Fruit fly (Drosophila melanogaster) whole organism, wandering third instar larva: ENCODE data around the gene kkv.

Experiments
- Abd-B ChIP-seq: fragments of >200 bp; optimal IDR thresholded peaks from 2 replicates; lab custom pipeline; 2017; ENCODE audit warnings: missing biosample characterization, missing genetic modification characterization
- CG32264 ChIP-seq: fragments of 200-800 bp; sonication (Bioruptor generic); optimal IDR thresholded peaks from 2 replicates; lab custom pipeline; 2016; ENCODE audit warnings: missing biosample characterization, missing genetic modification characterization
- CG9705 ChIP-seq: fragments of 200-800 bp; sonication (Bioruptor generic); optimal IDR thresholded peaks from 2 replicates; lab custom pipeline; 2018; ENCODE audit warnings: missing biosample characterization, mild to moderate bottlenecking, missing genetic modification characterization
- CrebA ChIP-seq: fragments of 200-800 bp; sonication (Bioruptor generic); optimal IDR thresholded peaks from 2 replicates; lab custom pipeline; 2016; ENCODE audit warnings: missing biosample characterization, mild to moderate bottlenecking, missing genetic modification characterization, borderline replicate concordance
- Dfd ChIP-seq: fragments of >200 bp; optimal IDR thresholded peaks from 2 replicates; lab custom pipeline; 2017; ENCODE audit warnings: missing biosample characterization, missing genetic modification characterization
- Dif ChIP-seq: fragments of 200-275, 200-300 bp; sonication (Bioruptor generic); optimal IDR thresholded peaks from 2 replicates; lab custom pipeline; 2018; ENCODE audit warnings: missing biosample characterization, missing genetic modification characterization; ENCODE audit not compliant: partially characterized antibody
- GATAd ChIP-seq: sonication (Bioruptor generic); optimal IDR thresholded peaks from 2 replicates; lab custom pipeline; 2016; ENCODE audit warnings: missing biosample characterization, missing genetic modification characterization
- HLH106 ChIP-seq: fragments of 200-800 bp; optimal IDR thresholded peaks from 3 replicates; lab custom pipeline; 2019; ENCODE audit warnings: missing biosample characterization, mild to moderate bottlenecking, missing genetic modification characterization, moderate library complexity
- Hnf4 ChIP-seq: fragments of 200-800 bp; sonication (Bioruptor generic); optimal IDR thresholded peaks from 2 replicates; lab custom pipeline; 2016; ENCODE audit warnings: missing biosample characterization, mild to moderate bottlenecking, missing genetic modification characterization
- Hr78 ChIP-seq: fragments of >200 bp; optimal IDR thresholded peaks from 2 replicates; lab custom pipeline; 2017; ENCODE audit warnings: missing biosample characterization, missing genetic modification characterization
- Hr83 ChIP-seq: fragments of 200-300 bp; sonication (Bioruptor generic); optimal IDR thresholded peaks from 2 replicates; lab custom pipeline; 2016; ENCODE audit warnings: missing biosample characterization, mild to moderate bottlenecking, missing genetic modification characterization, moderate library complexity; ENCODE audit not compliant: poor library complexity, severe bottlenecking
- Jra ChIP-seq: sonication (Bioruptor generic); optimal IDR thresholded peaks from 2 replicates; lab custom pipeline; 2016; ENCODE audit warnings: missing biosample characterization, missing genetic modification characterization
- Mio ChIP-seq: sonication (Bioruptor generic); optimal IDR thresholded peaks from 2 replicates; lab custom pipeline; 2016; ENCODE audit warnings: missing biosample characterization, missing genetic modification characterization
- Myc ChIP-seq: fragments of >200 bp; optimal IDR thresholded peaks from 2 replicates; lab custom pipeline; 2017
- N ChIP-seq: fragments of >200 bp; optimal IDR thresholded peaks from 2 replicates; lab custom pipeline; 2018; ENCODE audit warnings: missing biosample characterization, missing external identifiers, missing genetic modification characterization
- OdsH ChIP-seq: fragments of 200-800 bp; sonication (Bioruptor generic); optimal IDR thresholded peaks from 2 replicates; lab custom pipeline; 2016; ENCODE audit warnings: missing biosample characterization, mild to moderate bottlenecking, missing genetic modification characterization
- Rel ChIP-seq, 2 experiments: fragments of 200-800 bp; sonication (Bioruptor generic) in 1 of 2; optimal IDR thresholded peaks; 2 replicates in 1 of 2; 3 replicates in 1 of 2; lab custom pipeline; 2016 to 2019; ENCODE audit warnings: mild to moderate bottlenecking in 2 of 2, missing biosample characterization in 2 of 2, missing genetic modification characterization in 2 of 2, moderate library complexity in 1 of 2
- Sp1 ChIP-seq: fragments of 200-800 bp; sonication (Bioruptor generic); optimal IDR thresholded peaks from 3 replicates; lab custom pipeline; 2019; ENCODE audit warnings: missing biosample characterization, mild to moderate bottlenecking, missing genetic modification characterization, moderate library complexity
- Vsx2 ChIP-seq: fragments of 200-300, 225-300 bp; sonication (Bioruptor generic); optimal IDR thresholded peaks from 2 replicates; lab custom pipeline; 2018; ENCODE audit warnings: missing biosample characterization, missing genetic modification characterization; ENCODE audit not compliant: partially characterized antibody
- br ChIP-seq: fragments of 200-800 bp; sonication (Bioruptor generic); optimal IDR thresholded peaks from 2 replicates; lab custom pipeline; 2016; ENCODE audit warnings: missing biosample characterization, missing genetic modification characterization
- brk ChIP-seq: fragments of 200-800 bp; sonication (Bioruptor generic); optimal IDR thresholded peaks from 2 replicates; lab custom pipeline; 2016; ENCODE audit warnings: missing biosample characterization, mild to moderate bottlenecking, missing genetic modification characterization
- dmrt93B ChIP-seq: fragments of 200-800 bp; sonication (Bioruptor generic); optimal IDR thresholded peaks from 2 replicates; lab custom pipeline; 2018; ENCODE audit warnings: missing biosample characterization, mild to moderate bottlenecking, missing genetic modification characterization
- dsf ChIP-seq: sonication (Bioruptor generic); optimal IDR thresholded peaks from 2 replicates; lab custom pipeline; 2016; ENCODE audit warnings: missing biosample characterization, missing genetic modification characterization, borderline replicate concordance
- ey ChIP-seq: fragments of 200-800 bp; sonication (Bioruptor generic); optimal IDR thresholded peaks from 2 replicates; lab custom pipeline; 2016; ENCODE audit warnings: missing biosample characterization, missing genetic modification characterization
- foxo ChIP-seq, 2 experiments: fragments of 200-800 bp; sonication (Bioruptor generic); optimal IDR thresholded peaks; 2 replicates in 1 of 2; 3 replicates in 1 of 2; lab custom pipeline; 2016 to 2017; ENCODE audit warnings: missing biosample characterization in 2 of 2, missing genetic modification characterization in 2 of 2
- fru ChIP-seq: fragments of 200-800 bp; sonication (Bioruptor generic); optimal IDR thresholded peaks from 3 replicates; lab custom pipeline; 2016; ENCODE audit warnings: missing biosample characterization, mild to moderate bottlenecking, missing genetic modification characterization
- h ChIP-seq: fragments of 200-800 bp; sonication (Bioruptor generic); optimal IDR thresholded peaks from 3 replicates; lab custom pipeline; 2016; ENCODE audit warnings: missing biosample characterization, mild to moderate bottlenecking, missing genetic modification characterization
- jim ChIP-seq: fragments of 175-275, 200-325 bp; sonication (Bioruptor generic); optimal IDR thresholded peaks from 2 replicates; lab custom pipeline; 2016; ENCODE audit warnings: missing biosample characterization, mild to moderate bottlenecking, missing genetic modification characterization
- lola ChIP-seq: fragments of >200 bp; optimal IDR thresholded peaks from 2 replicates; lab custom pipeline; 2017; ENCODE audit warnings: missing biosample characterization, missing genetic modification characterization
- pan ChIP-seq: fragments of >200 bp; optimal IDR thresholded peaks from 2 replicates; lab custom pipeline; 2017
- psq ChIP-seq: fragments of 200-800 bp; sonication (Bioruptor generic); optimal IDR thresholded peaks from 3 replicates; lab custom pipeline; 2017; ENCODE audit warnings: missing biosample characterization, mild to moderate bottlenecking, missing genetic modification characterization, moderate library complexity
- rgr ChIP-seq: fragments of 200-800 bp; sonication (Bioruptor generic); optimal IDR thresholded peaks from 3 replicates; lab custom pipeline; 2016; ENCODE audit warnings: missing biosample characterization, mild to moderate bottlenecking, missing genetic modification characterization
- sage ChIP-seq: fragments of 200-800 bp; sonication (Bioruptor generic); optimal IDR thresholded peaks from 2 replicates; lab custom pipeline; 2016; ENCODE audit warnings: missing biosample characterization, mild to moderate bottlenecking, missing genetic modification characterization
- sv ChIP-seq: fragments of 200-800 bp; sonication (Bioruptor generic); optimal IDR thresholded peaks from 3 replicates; lab custom pipeline; 2016; ENCODE audit warnings: missing biosample characterization, missing genetic modification characterization
- tai ChIP-seq: sonication (Bioruptor generic); optimal IDR thresholded peaks from 2 replicates; lab custom pipeline; 2016; ENCODE audit warnings: missing biosample characterization, missing genetic modification characterization
- usp ChIP-seq: fragments of >200 bp; optimal IDR thresholded peaks from 2 replicates; lab custom pipeline; 2017; ENCODE audit warnings: missing biosample characterization, missing genetic modification characterization
- woc ChIP-seq: sonication (Bioruptor generic); optimal IDR thresholded peaks from 2 replicates; lab custom pipeline; 2016; ENCODE audit warnings: missing biosample characterization, mild to moderate bottlenecking, missing genetic modification characterization

kkv gene

DNA sequence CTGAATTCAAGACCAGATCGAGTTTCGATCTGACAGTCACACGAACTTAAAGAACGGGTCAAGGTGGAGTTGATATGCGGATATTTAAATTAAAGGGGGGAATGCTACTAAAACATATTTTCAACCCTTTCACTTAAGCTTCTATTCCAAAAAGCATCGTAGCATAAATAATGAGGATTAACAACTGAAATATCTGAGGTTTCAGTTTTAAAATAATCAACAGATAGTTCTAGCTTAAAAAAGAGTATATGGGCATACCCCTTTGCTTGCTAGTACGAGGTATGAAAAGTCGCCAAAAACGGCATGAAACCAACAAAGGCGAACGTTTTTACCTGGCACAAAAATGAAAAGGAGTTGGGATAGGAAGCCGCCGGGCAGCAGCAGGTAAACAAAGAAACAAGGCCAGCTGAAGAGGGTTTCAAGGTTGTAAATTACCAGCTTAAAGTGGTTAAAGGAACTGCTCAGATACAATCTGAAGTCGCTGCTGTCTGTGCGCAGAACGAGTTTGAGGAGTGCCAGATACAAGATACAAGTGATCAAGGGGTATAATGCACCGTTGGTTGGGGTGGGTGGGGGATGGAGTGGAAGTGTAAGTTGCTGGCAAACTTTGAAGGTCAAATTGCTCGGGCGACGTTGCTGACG lies 60.8 kb downstream of the kkv start:
- no peak for TF ChIP-seq N (GFP tag; lab: Kevin White, UChicago)
- no peak for TF ChIP-seq CG32264
- TF ChIP-seq HLH106 (tag; lab: Kevin White, UChicago), result peak; percentile 40
- no peak for TF ChIP-seq Myc (lab: Kevin White, UChicago)
- peak; percentile 66 for TF ChIP-seq OdsH
- TF ChIP-seq pan (lab: Kevin White, UChicago), result no peak
- TF ChIP-seq Mio, result no peak
- peak in 1 of 2 experiments; percentile 73 for TF ChIP-seq foxo (GFP tag; optimal IDR thresholded peaks at IDR 0.05; lab: Kevin White, UChicago)
- no peak for TF ChIP-seq Jra
- peak; percentile 76 for TF ChIP-seq fru (GFP tag; lab: Kevin White, UChicago)
- no peak for TF ChIP-seq jim (GFP tag; lab: Kevin White, UChicago)
- no peak for TF ChIP-seq GATAd (GFP tag; lab: Kevin White, UChicago)
- peak; percentile 75 for TF ChIP-seq ey
- peak; percentile 55 for TF ChIP-seq Rel (GFP tag; optimal IDR thresholded peaks at IDR 0.05; lab: Kevin White, UChicago)
- no peak for TF ChIP-seq Rel (tag; optimal IDR thresholded peaks at IDR 0.05; lab: Kevin White, UChicago)
- TF ChIP-seq Sp1, result peak; percentile 33
- no peak for TF ChIP-seq Hr78
- peak; percentile 79 for TF ChIP-seq woc
- TF ChIP-seq Hnf4 (GFP tag; lab: Kevin White, UChicago), result peak; percentile 37
- TF ChIP-seq psq (GFP tag; lab: Kevin White, UChicago), result peak; percentile 68
- TF ChIP-seq CrebA (GFP tag; lab: Kevin White, UChicago), result no peak
- TF ChIP-seq lola (GFP tag; lab: Kevin White, UChicago), result no peak
- no peak for TF ChIP-seq dsf (GFP tag; lab: Kevin White, UChicago)
- TF ChIP-seq br (GFP tag; lab: Kevin White, UChicago), result peak; percentile 58
- peak; percentile 26 for TF ChIP-seq dmrt93B
- TF ChIP-seq h (GFP tag; lab: Kevin White, UChicago), result peak; percentile 75
- TF ChIP-seq tai (GFP tag; lab: Kevin White, UChicago), result no peak
- peak; percentile 66 for TF ChIP-seq rgr (GFP tag; lab: Kevin White, UChicago)

DNA sequence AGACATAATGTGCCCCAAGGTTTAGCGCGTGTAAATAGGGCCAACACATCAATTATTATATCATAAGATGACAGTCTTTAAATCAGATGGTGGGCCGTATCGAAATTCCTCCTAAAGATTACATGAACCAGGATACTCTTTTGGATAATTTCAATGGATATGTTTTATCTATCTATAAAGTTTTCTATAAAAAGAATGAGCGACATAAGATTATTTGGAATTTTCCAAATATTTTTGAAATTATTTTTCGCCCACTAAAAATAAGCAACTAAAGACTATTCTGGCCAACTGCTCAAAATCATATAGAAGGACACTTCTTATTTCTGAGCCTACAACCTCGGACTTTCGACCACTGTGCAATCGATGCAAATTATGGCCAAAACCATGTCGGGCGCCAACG lies 62.3 kb downstream of the kkv start:
- TF ChIP-seq CrebA (GFP tag; lab: Kevin White, UChicago) (no peak), woc (peak; percentile 26), usp (GFP tag; lab: Kevin White, UChicago) (no peak), CG32264 (no peak), dsf (GFP tag; lab: Kevin White, UChicago) (no peak), lola (GFP tag; lab: Kevin White, UChicago) (no peak), HLH106 (tag; lab: Kevin White, UChicago) (no peak), Dfd (GFP tag; lab: Kevin White, UChicago) (no peak), psq (GFP tag; lab: Kevin White, UChicago) (peak; percentile 4), Hr83 (GFP tag; lab: Kevin White, UChicago) (no peak), CG9705 (GFP tag; lab: Kevin White, UChicago) (no peak), Vsx2 (GFP tag; lab: Kevin White, UChicago) (no peak), pan (lab: Kevin White, UChicago) (no peak), GATAd (GFP tag; lab: Kevin White, UChicago) (no peak), tai (GFP tag; lab: Kevin White, UChicago) (no peak), dmrt93B (no peak), fru (GFP tag; lab: Kevin White, UChicago) (peak; percentile 38), Abd-B (GFP tag; lab: Kevin White, UChicago) (no peak), Hnf4 (GFP tag; lab: Kevin White, UChicago) (no peak), Dif (GFP tag; lab: Kevin White, UChicago) (no peak), rgr (GFP tag; lab: Kevin White, UChicago) (no peak), br (GFP tag; lab: Kevin White, UChicago) (peak; percentile 17), Myc (lab: Kevin White, UChicago) (no peak), Hr78 (no peak), sv (GFP tag; lab: Kevin White, UChicago) (no peak), Mio (no peak), h (GFP tag; lab: Kevin White, UChicago) (peak; percentile 5), sage (GFP tag; lab: Kevin White, UChicago) (no peak), Sp1 (no peak), jim (GFP tag; lab: Kevin White, UChicago) (no peak), N (GFP tag; lab: Kevin White, UChicago) (no peak), brk (GFP tag; lab: Kevin White, UChicago) (no peak), OdsH (no peak), Rel (GFP tag; optimal IDR thresholded peaks at IDR 0.05; lab: Kevin White, UChicago) (no peak), Rel (tag; optimal IDR thresholded peaks at IDR 0.05; lab: Kevin White, UChicago) (no peak), foxo (GFP tag; optimal IDR thresholded peaks at IDR 0.05; lab: Kevin White, UChicago) (peak in 1 of 2 experiments; percentile 41)
